Worm (Caenorhabditis elegans) whole organism, young adult: ENCODE results near the gene ZK1086.2.
"Not testable (repeated sequence)": the region's sequence is repeated elsewhere in the genome, so short reads cannot be mapped to it uniquely, and the experiment has no call there.

Experiments used
- F37B4.10 ChIP-seq: fragments of 200-800 bp; sonication (Bioruptor generic); IDR thresholded peaks from 2 replicates; pipeline ENCODE4 v1.3.6; 2022; ENCODE audit warnings: missing genetic modification characterization, missing compliant biosample characterization
- F49E8.2 ChIP-seq: sonication (generic microtip); optimal IDR thresholded peaks from 3 replicates; lab custom pipeline; 2017; ENCODE audit warnings: missing genetic modification characterization, mild to moderate bottlenecking, missing compliant biosample characterization, antibody characterized with exemption, moderate library complexity; ENCODE audit not compliant: insufficient read depth
- T07F8.4 ChIP-seq: sonication (generic microtip); optimal IDR thresholded peaks from 2 replicates; lab custom pipeline; 2016; ENCODE audit warnings: mild to moderate bottlenecking, missing genetic modification characterization, moderate library complexity, missing compliant biosample characterization
- attf-3 ChIP-seq: fragments of 200-800 bp; sonication (Bioruptor generic); conservative IDR thresholded peaks from 2 replicates; pipeline ENCODE4 v1.3.6; 2022; ENCODE audit warnings: missing genetic modification reagents, missing genetic modification characterization, missing compliant biosample characterization
- madf-10 ChIP-seq: sonication (generic microtip); optimal IDR thresholded peaks from 2 replicates; lab custom pipeline; 2016; ENCODE audit warnings: mild to moderate bottlenecking, missing genetic modification characterization, missing compliant biosample characterization
- nfya-1 ChIP-seq: sonication (generic microtip); optimal IDR thresholded peaks from 2 replicates; lab custom pipeline; 2017; ENCODE audit warnings: antibody characterized with exemption, missing compliant biosample characterization, missing genetic modification characterization, borderline replicate concordance; ENCODE audit not compliant: insufficient read depth
- snpc-4 ChIP-seq, 5 experiments: fragments of 150-350 bp in 1 of 5; sonication (generic microtip) in 4 of 5; optimal IDR thresholded peaks; 2 replicates each; lab custom pipeline; 2014 to 2018; ENCODE audit warnings: missing genetic modification characterization in 5 of 5, missing biosample characterization in 3 of 5, antibody characterized with exemption in 2 of 5, mild to moderate bottlenecking in 2 of 5, missing compliant biosample characterization in 2 of 5, missing genotype in 2 of 5, moderate library complexity in 2 of 5, missing genetic modification reagents in 1 of 5
- tbx-9 ChIP-seq: sonication (generic microtip); optimal IDR thresholded peaks from 2 replicates; lab custom pipeline; 2016; ENCODE audit warnings: borderline replicate concordance, missing genetic modification characterization, inconsistent platforms, missing compliant biosample characterization
- zim-3 ChIP-seq: sonication (generic microtip); optimal IDR thresholded peaks from 2 replicates; lab custom pipeline; 2017; ENCODE audit warnings: mild to moderate bottlenecking, missing genetic modification characterization, moderate library complexity, missing compliant biosample characterization

DNA sequence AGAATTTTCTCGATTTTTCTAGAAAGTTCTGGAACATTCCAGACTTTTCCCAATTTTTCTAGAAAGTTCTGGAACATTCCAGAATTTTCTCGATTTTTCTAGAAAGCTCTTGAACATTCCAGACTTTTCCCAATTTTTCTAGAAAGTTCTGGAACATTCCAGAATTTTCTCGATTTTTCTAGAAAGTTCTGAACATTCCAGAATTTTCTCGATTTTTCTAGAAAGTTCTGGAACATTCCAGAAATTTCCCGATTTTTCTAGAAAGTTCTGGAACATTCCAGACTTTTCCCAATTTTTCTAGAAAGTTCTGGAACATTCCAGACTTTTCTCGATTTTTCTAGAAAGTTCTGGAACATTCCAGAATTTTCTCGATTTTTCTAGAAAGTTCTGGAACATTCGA, 1.9 kb upstream of the ZK1086.2 start:
- not testable (repeated sequence) for TF ChIP-seq attf-3 (GFP tag; lab: Robert Waterston, UW); F49E8.2 (tag; lab: Kevin White, UChicago); F37B4.10 (GFP tag; lab: Robert Waterston, UW); nfya-1 (tag; lab: Kevin White, UChicago); T07F8.4 (tag; lab: Kevin White, UChicago); madf-10 (tag; lab: Kevin White, UChicago); tbx-9; zim-3 (tag; lab: Kevin White, UChicago); snpc-4 (GFP tag; optimal IDR thresholded peaks at IDR 0.05; lab: Kevin White, UChicago); snpc-4 (tag; optimal IDR thresholded peaks at IDR 0.05; lab: Kevin White, UChicago)
